Fruit fly (Drosophila melanogaster) whole organism, embryonic: ENCODE measurements around the gene CG10513.

Experiments
- Atf-2 ChIP-seq: fragments of 200-800 bp; sonication (Bioruptor generic); optimal IDR thresholded peaks from 2 replicates; lab custom pipeline; 2016; ENCODE audit warnings: missing biosample characterization, missing genetic modification characterization
- CG1233 ChIP-seq: fragments of 200-800 bp; sonication (Bioruptor generic); optimal IDR thresholded peaks from 4 replicates; lab custom pipeline; 2018; ENCODE audit warnings: missing biosample characterization, mild to moderate bottlenecking, missing genetic modification characterization
- CG12391 ChIP-seq: fragments of 200-800 bp; sonication (Bioruptor generic); optimal IDR thresholded peaks from 3 replicates; lab custom pipeline; 2018; ENCODE audit warnings: missing biosample characterization, mild to moderate bottlenecking, missing genetic modification characterization, moderate library complexity
- CG12769 ChIP-seq: fragments of 200-800 bp; sonication (Bioruptor generic); optimal IDR thresholded peaks from 2 replicates; lab custom pipeline; 2019; ENCODE audit warnings: missing biosample characterization, mild to moderate bottlenecking, missing genetic modification characterization, moderate library complexity
- CG15011 ChIP-seq: fragments of 200-800 bp; sonication (Bioruptor generic); optimal IDR thresholded peaks from 3 replicates; lab custom pipeline; 2018; ENCODE audit warnings: missing biosample characterization, mild to moderate bottlenecking, missing genetic modification characterization
- CG15269 ChIP-seq: fragments of 200-800 bp; sonication (Bioruptor generic); optimal IDR thresholded peaks from 2 replicates; lab custom pipeline; 2018; ENCODE audit warnings: missing biosample characterization, mild to moderate bottlenecking, missing genetic modification characterization, moderate library complexity
- CG17361 ChIP-seq: fragments of 200-800 bp; sonication (Bioruptor generic); IDR thresholded peaks from 3 replicates; pipeline ENCODE4 v1.3.6; 2022; ENCODE audit warnings: missing biosample characterization, missing genetic modification characterization
- CG18011 ChIP-seq: fragments of 200-800 bp; sonication (Bioruptor generic); optimal IDR thresholded peaks from 2 replicates; lab custom pipeline; 2017; ENCODE audit warnings: missing biosample characterization, missing genetic modification characterization, mild to moderate bottlenecking, moderate library complexity, missing genotype
- CG18764 ChIP-seq: fragments of 200-800 bp; sonication (Bioruptor generic); optimal IDR thresholded peaks from 3 replicates; lab custom pipeline; 2016; ENCODE audit warnings: missing biosample characterization, missing genetic modification characterization
- CG7271 ChIP-seq: fragments of 200-800 bp; sonication (Bioruptor generic); optimal IDR thresholded peaks from 2 replicates; lab custom pipeline; 2018; ENCODE audit warnings: missing biosample characterization, mild to moderate bottlenecking, missing genetic modification characterization, moderate library complexity
- CG7357 ChIP-seq: fragments of 200-800 bp; sonication (Bioruptor generic); IDR thresholded peaks from 3 replicates; pipeline ENCODE4 v1.3.6; 2022; ENCODE audit warnings: missing biosample characterization, missing genetic modification characterization
- CG7839 ChIP-seq: fragments of 200-800 bp; sonication (Bioruptor generic); optimal IDR thresholded peaks from 3 replicates; lab custom pipeline; 2018; ENCODE audit warnings: missing biosample characterization, mild to moderate bottlenecking, missing genetic modification characterization, moderate library complexity
- CG8924 ChIP-seq: fragments of 200-800 bp; optimal IDR thresholded peaks from 3 replicates; lab custom pipeline; 2019; ENCODE audit warnings: missing biosample characterization, mild to moderate bottlenecking, missing genetic modification characterization, moderate library complexity
- Hr78 ChIP-seq, 2 experiments: fragments of 200-800 bp in 1 of 2; fragments of >200 bp in 1 of 2; sonication (Bioruptor generic) in 1 of 2; optimal IDR thresholded peaks; 2 replicates each; lab custom pipeline; 2017 to 2019; ENCODE audit warnings: missing biosample characterization in 2 of 2, missing genetic modification characterization in 2 of 2, mild to moderate bottlenecking in 1 of 2, moderate library complexity in 1 of 2
- MBD-R2 ChIP-seq: fragments of 200-800 bp; sonication (Bioruptor generic); IDR thresholded peaks from 2 replicates; pipeline ENCODE4 v1.3.6; 2022; ENCODE audit warnings: missing biosample characterization, missing genetic modification characterization
- Pdp1 ChIP-seq, 2 experiments: fragments of 200-800 bp; sonication (Bioruptor generic); optimal IDR thresholded peaks; 3 replicates each; lab custom pipeline; 2016; ENCODE audit warnings: missing biosample characterization in 2 of 2, missing genetic modification characterization in 2 of 2, mild to moderate bottlenecking in 1 of 2, moderate library complexity in 1 of 2
- Trl ChIP-seq, 3 experiments: fragments of >200 bp in 2 of 3; fragments of 200-800 bp in 1 of 3; sonication (Bioruptor generic) in 1 of 3; optimal IDR thresholded peaks; 2 replicates in 1 of 3; 3 replicates in 2 of 3; lab custom pipeline; 2016 to 2017; ENCODE audit warnings: missing biosample characterization in 1 of 3, missing genetic modification characterization in 1 of 3
- amos ChIP-seq: fragments of 200-800 bp; sonication (Bioruptor generic); IDR thresholded peaks from 2 replicates; pipeline ENCODE4 v1.3.6; 2022; ENCODE audit warnings: missing biosample characterization, missing genetic modification characterization; ENCODE audit not compliant: partially characterized antibody
- aop ChIP-seq: fragments of 200-800 bp; sonication (Bioruptor generic); IDR thresholded peaks from 2 replicates; pipeline ENCODE4 v1.3.6; 2022; ENCODE audit warnings: missing biosample characterization, missing genetic modification characterization
- ap ChIP-seq: fragments of 200-800 bp; sonication (Bioruptor generic); IDR thresholded peaks from 2 replicates; pipeline ENCODE4 v1.3.6; 2022; ENCODE audit warnings: missing biosample characterization, missing genetic modification characterization
- az2 ChIP-seq: fragments of 200-800 bp; sonication (Bioruptor generic); optimal IDR thresholded peaks from 3 replicates; lab custom pipeline; 2016; ENCODE audit warnings: missing biosample characterization, missing genetic modification characterization
- bab2 ChIP-seq: fragments of 200-800 bp; sonication (Bioruptor generic); optimal IDR thresholded peaks from 2 replicates; lab custom pipeline; 2016; ENCODE audit warnings: missing biosample characterization, missing genetic modification characterization
- chinmo ChIP-seq: fragments of 200-800 bp; sonication (Bioruptor generic); IDR thresholded peaks from 4 replicates; pipeline ENCODE4 v1.3.6; 2022; ENCODE audit warnings: missing biosample characterization, missing genetic modification characterization; ENCODE audit not compliant: partially characterized antibody
- exex ChIP-seq: fragments of 200-800 bp; sonication (Bioruptor generic); optimal IDR thresholded peaks from 4 replicates; lab custom pipeline; 2018; ENCODE audit warnings: missing biosample characterization, mild to moderate bottlenecking, missing genetic modification characterization, moderate library complexity
- grn ChIP-seq: fragments of 200-800 bp; sonication (Bioruptor generic); optimal IDR thresholded peaks from 3 replicates; lab custom pipeline; 2017; ENCODE audit warnings: missing biosample characterization, missing genetic modification characterization
- gro ChIP-seq: fragments of 200-800 bp; sonication (Bioruptor generic); optimal IDR thresholded peaks from 2 replicates; lab custom pipeline; 2016; ENCODE audit warnings: missing biosample characterization, missing genetic modification characterization
- lola ChIP-seq, 3 experiments: fragments of >200 bp in 2 of 3; fragments of 200-800 bp in 1 of 3; sonication (Bioruptor generic) in 1 of 3; optimal IDR thresholded peaks; 2 replicates each; lab custom pipeline; 2017 to 2019; ENCODE audit warnings: missing biosample characterization in 3 of 3, missing genetic modification characterization in 3 of 3, mild to moderate bottlenecking in 1 of 3, moderate library complexity in 1 of 3
- run ChIP-seq: fragments of 200-800 bp; sonication (Bioruptor generic); optimal IDR thresholded peaks from 3 replicates; lab custom pipeline; 2018; ENCODE audit warnings: missing biosample characterization, mild to moderate bottlenecking, missing genetic modification characterization
- sens ChIP-seq: fragments of 200-800 bp; sonication (Bioruptor generic); peaks from one replicate; lab custom pipeline; 2016; ENCODE audit warnings: missing biosample characterization, missing genetic modification characterization
- sug ChIP-seq: fragments of 200-800 bp; optimal IDR thresholded peaks from 2 replicates; lab custom pipeline; 2019; ENCODE audit warnings: missing biosample characterization, mild to moderate bottlenecking, missing genetic modification characterization, moderate library complexity
- unpg ChIP-seq: fragments of 200-800 bp; sonication (Bioruptor generic); optimal IDR thresholded peaks from 3 replicates; lab custom pipeline; 2018; ENCODE audit warnings: missing biosample characterization, mild to moderate bottlenecking, missing genetic modification characterization, moderate library complexity
- z ChIP-seq: fragments of 200-800 bp; sonication (Bioruptor generic); IDR thresholded peaks from 3 replicates; pipeline ENCODE4 v1.3.6; 2022; ENCODE audit warnings: missing biosample characterization, missing genetic modification characterization

The CG10513 gene

DNA sequence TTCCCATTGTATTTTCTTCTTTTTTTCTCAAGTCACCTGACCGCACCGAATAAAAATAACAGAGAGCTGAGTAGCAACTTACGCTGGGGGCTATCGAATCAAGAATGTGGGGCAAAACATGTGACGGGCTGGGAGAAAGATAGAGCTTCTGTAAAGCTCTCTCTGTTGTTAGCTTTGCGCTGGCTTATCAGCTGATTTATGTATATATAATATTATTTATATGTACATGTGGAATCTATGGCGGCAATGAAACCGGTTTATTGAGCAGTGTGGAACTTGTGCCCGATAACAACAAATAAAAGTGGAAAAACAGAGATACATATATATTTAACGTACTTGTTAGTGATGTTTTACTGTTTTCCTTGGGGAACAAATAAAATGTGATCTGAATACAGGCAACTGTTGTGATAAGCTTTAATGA, 15.9 kb upstream of the CG10513 start, which contains the start of gene CG31098 (continued):
- TF ChIP-seq unpg (GFP tag; lab: Kevin White, UChicago) = peak; percentile 51
- peak; percentile 50 for TF ChIP-seq CG15269
- TF ChIP-seq bab2 (GFP tag; lab: Kevin White, UChicago) = no peak
- TF ChIP-seq, all 482 proteins: peak for 68

DNA sequence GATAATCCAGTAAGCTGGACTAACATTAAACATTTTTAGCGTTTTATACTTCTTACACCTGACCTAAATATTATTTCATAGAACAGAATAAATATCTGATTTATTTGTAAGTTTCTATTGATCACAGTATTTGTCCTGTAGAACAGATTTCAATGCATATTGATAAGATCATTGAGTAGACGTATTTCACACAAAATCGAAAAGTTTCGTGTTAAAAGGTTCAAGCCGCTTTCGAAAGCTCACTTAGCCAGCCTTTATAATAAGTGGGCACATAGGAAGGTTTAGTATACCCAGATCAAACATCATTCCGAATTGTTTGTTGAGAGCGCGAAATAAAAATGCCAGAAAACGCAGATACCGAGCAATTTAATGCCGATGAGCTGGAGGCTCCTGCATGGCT, 12.6 kb upstream of the CG10513 start, which contains the start of gene CG11893:
Gene CG11893 (plus strand): TSS at position 301 of the 400 bp plus-strand sequence.
- no peak for TF ChIP-seq CG12769 (tag; lab: Kevin White, UChicago)
- no peak for TF ChIP-seq ap (GFP tag; lab: Robert Waterston, UW)
- TF ChIP-seq CG18764 (GFP tag; lab: Kevin White, UChicago) = no peak
- no peak for TF ChIP-seq aop (GFP tag; lab: Robert Waterston, UW)
- TF ChIP-seq run (tag; lab: Kevin White, UChicago) = no peak
- no peak for TF ChIP-seq CG7357
- no peak for TF ChIP-seq unpg (GFP tag; lab: Kevin White, UChicago)
- no peak for TF ChIP-seq CG7839 (tag; lab: Kevin White, UChicago)
- no peak for TF ChIP-seq CG1233 (GFP tag; lab: Kevin White, UChicago)
- no peak for TF ChIP-seq CG7271
- TF ChIP-seq CG15011 = no peak
- TF ChIP-seq CG18011 (GFP tag; lab: Kevin White, UChicago) = no peak
- TF ChIP-seq CG12391 (tag; lab: Kevin White, UChicago) = no peak
- TF ChIP-seq, all 482 proteins: peak for 0

DNA sequence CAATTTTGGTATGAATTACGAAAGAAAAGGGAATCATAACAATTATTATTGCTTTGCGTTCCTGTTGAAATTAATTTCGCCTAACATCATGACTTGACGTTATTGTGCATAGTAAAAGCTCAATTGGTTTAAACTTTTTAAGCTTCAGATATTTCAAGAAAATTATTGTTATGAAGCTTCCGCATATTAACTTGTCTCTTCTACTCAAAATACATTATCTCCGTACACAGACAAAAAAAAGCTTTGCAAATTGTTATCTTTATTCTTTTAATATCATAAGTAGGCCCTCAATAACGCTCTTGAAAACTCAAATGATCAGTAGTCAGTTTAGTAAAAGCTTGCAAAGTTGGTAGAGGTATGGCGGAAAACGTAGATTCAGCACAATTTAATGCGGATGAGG, 10.1 kb upstream of the CG10513 start, which contains the start of gene CG13658:
Gene CG13658 (plus strand): TSS at position 347 of the 400 bp plus-strand sequence.
- TF ChIP-seq exex = peak; percentile 69
- peak in 1 of 2 experiments; percentile 16 for TF ChIP-seq Trl (optimal IDR thresholded peaks at IDR 0.05; lab: Kevin White, UChicago)
- TF ChIP-seq Trl (GFP tag; optimal IDR thresholded peaks at IDR 0.05; lab: Kevin White, UChicago) = no peak
- TF ChIP-seq sens (GFP tag; lab: Kevin White, UChicago) = peak; percentile 13
- no peak for TF ChIP-seq az2 (GFP tag; lab: Kevin White, UChicago)
- TF ChIP-seq z (GFP tag; lab: Robert Waterston, UW) = 0 out of 3 replicates have a peak, but pooled peaks have one; percentile 31
- 0 out of 4 replicates have a peak, but pooled peaks have one; percentile 17 for TF ChIP-seq chinmo (GFP tag; lab: Robert Waterston, UW)
- peak; percentile 29 for TF ChIP-seq sug
- no peak for TF ChIP-seq gro (GFP tag; lab: Kevin White, UChicago)

DNA sequence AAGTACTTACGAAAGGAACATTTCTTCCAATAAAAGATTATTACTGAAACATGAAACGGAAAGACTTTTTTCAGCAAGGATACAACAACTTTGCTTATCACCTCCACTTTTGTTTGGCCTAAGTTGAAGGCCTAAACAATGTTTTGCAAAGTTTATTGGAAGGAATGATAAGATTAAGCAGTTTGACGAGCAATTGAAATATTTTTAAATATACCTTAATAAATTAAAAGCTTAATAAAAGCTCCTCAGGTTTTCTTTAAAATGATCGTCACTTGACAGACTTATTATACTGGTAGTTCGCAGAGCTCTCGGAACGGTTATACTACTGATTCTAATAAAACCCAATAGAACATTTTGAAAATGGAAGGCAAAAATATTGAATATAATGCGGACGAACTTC, 8.2 kb upstream of the CG10513 start, which contains the start of gene CG31104:
Gene CG31104 (plus strand): TSS at position 301 of the 400 bp plus-strand sequence.
- TF ChIP-seq ap (GFP tag; lab: Robert Waterston, UW) (no peak), CG8924 (tag; lab: Kevin White, UChicago) (no peak), lola (GFP tag; optimal IDR thresholded peaks at IDR 0.05; lab: Kevin White, UChicago) (no peak), exex (peak; percentile 22), Atf-2 (GFP tag; lab: Kevin White, UChicago) (no peak), CG7839 (tag; lab: Kevin White, UChicago) (no peak)

DNA sequence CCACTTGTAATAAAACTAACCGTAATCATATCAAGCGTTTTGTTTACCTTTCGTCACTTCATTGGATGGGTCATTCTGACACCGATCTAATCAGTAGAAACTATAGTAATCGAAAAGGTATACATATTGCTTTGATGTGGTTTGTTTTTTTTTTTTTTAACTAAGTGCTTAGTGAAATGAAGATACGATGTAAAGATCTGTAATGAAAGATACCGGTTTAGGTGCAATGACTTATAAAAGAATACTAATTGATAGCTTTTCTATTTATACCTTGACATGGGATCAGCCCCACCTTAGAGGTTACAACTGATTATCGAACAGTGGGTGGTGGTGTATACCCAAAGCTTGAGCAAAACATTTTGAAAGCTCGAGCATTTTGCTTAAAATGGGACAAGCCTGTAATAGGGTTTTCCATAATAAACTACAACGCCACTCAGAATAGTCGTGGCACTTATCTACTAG, 6.2 kb upstream of the CG10513 start, which contains the start of gene CG31300:
Gene CG31300 (plus strand): TSS at position 412 of the 462 bp plus-strand sequence.
- TF ChIP-seq exex (peak; percentile 37), Pdp1 (GFP tag; optimal IDR thresholded peaks at IDR 0.05; lab: Kevin White, UChicago) (peak in 1 of 2 experiments; percentile 59), sug (peak; percentile 18), amos (GFP tag; lab: Robert Waterston, UW) (no peak), MBD-R2 (GFP tag; lab: Robert Waterston, UW) (no peak), run (tag; lab: Kevin White, UChicago) (peak; percentile 69), Hr78 (GFP tag; optimal IDR thresholded peaks at IDR 0.05; lab: Kevin White, UChicago) (peak in 1 of 2 experiments; percentile 57), grn (peak; percentile 68), CG17361 (GFP tag; lab: Robert Waterston, UW) (no peak)
